Worm (Caenorhabditis elegans) whole organism, early embryonic: ENCODE data around the gene str-89.

ENCODE experiments used
- B0310.2 ChIP-seq: sonication (generic microtip); optimal IDR thresholded peaks from 2 replicates; lab custom pipeline; 2016; ENCODE audit warnings: mild to moderate bottlenecking, missing genetic modification characterization, missing compliant biosample characterization
- F13C5.2 ChIP-seq: sonication (generic microtip); optimal IDR thresholded peaks from 2 replicates; lab custom pipeline; 2017; ENCODE audit warnings: mild to moderate bottlenecking, missing genetic modification characterization, inconsistent platforms, missing compliant biosample characterization
- ama-1 ChIP-seq: fragments of 150-350 bp; optimal IDR thresholded peaks from 2 replicates; lab custom pipeline; 2014
- ceh-13 ChIP-seq: fragments of 200-800 bp; sonication (Bioruptor generic); optimal IDR thresholded peaks from 2 replicates; lab custom pipeline; 2018; ENCODE audit warnings: mild to moderate bottlenecking, missing genetic modification characterization, missing compliant biosample characterization
- ets-7 ChIP-seq: sonication (generic microtip); optimal IDR thresholded peaks from 2 replicates; lab custom pipeline; 2016; ENCODE audit warnings: missing genotype, missing genetic modification characterization, missing compliant biosample characterization
- hmbx-1 ChIP-seq: sonication (generic microtip); optimal IDR thresholded peaks from 2 replicates; lab custom pipeline; 2016; ENCODE audit warnings: mild to moderate bottlenecking, missing genetic modification characterization, missing compliant biosample characterization
- hnd-1 ChIP-seq: sonication (generic microtip); optimal IDR thresholded peaks from 2 replicates; lab custom pipeline; 2016; ENCODE audit warnings: missing genetic modification characterization, missing compliant biosample characterization
- pes-1 ChIP-seq: fragments of 200-800 bp; sonication (Bioruptor generic); IDR thresholded peaks from 2 replicates; pipeline ENCODE4 v1.3.6; 2022; ENCODE audit warnings: missing genetic modification reagents, missing genetic modification characterization, missing compliant biosample characterization
- scrt-1 ChIP-seq: fragments of 200-800 bp; sonication (Bioruptor generic); IDR thresholded peaks from 2 replicates; pipeline ENCODE4 v1.3.6; 2022; ENCODE audit warnings: missing genetic modification characterization, missing compliant biosample characterization
- sea-1 ChIP-seq: fragments of 200-800 bp; sonication (Bioruptor generic); conservative IDR thresholded peaks from 2 replicates; pipeline ENCODE4 v1.3.6; 2022; ENCODE audit warnings: missing genetic modification characterization, missing compliant biosample characterization

DNA sequence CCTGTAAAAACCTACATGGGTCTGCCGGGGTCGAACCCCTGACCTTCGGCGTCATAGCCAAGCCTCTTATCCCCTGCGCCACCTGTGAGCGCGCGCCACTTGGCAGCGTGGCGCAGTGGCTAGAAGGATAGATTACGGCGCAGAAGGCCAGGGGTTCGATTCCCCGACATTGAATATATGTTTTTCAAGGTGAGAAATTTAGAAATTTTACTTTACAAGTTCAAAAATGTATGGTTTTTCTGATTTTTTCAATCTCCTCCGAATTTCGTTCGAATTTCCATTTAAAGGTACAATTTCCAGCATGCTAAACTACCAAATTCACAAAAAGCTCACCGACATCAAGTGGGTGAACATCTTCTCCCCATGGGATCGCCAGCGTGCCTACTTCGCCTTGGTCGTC, 8.6 kb upstream of the str-89 start, which contains the start of gene dgat-2:
- TF ChIP-seq hmbx-1 (tag; lab: Kevin White, UChicago) (no peak), hnd-1 (tag; lab: Kevin White, UChicago) (no peak), F13C5.2 (tag; lab: Kevin White, UChicago) (no peak), ama-1 (lab: Kevin White, UChicago) (no peak), scrt-1 (no peak), ets-7 (tag; lab: Kevin White, UChicago) (no peak), pes-1 (GFP tag; lab: Robert Waterston, UW) (no peak), ceh-13 (GFP tag; lab: Kevin White, UChicago) (no peak), B0310.2 (no peak), sea-1 (GFP tag; lab: Robert Waterston, UW) (no peak)
